Fruit fly (Drosophila melanogaster) whole organism, embryonic: Measurements from ENCODE around the gene CG3546.

Experiments
- Awh ChIP-seq: fragments of 200-800 bp; sonication (Bioruptor generic); IDR thresholded peaks from 2 replicates; pipeline ENCODE4, ENCODE4 v1.3.6; 2022; ENCODE audit warnings: missing biosample characterization, missing genetic modification characterization
- CG10209 ChIP-seq: fragments of 200-800 bp; sonication (Bioruptor generic); optimal IDR thresholded peaks from 3 replicates; lab custom pipeline; 2017; ENCODE audit warnings: missing biosample characterization, mild to moderate bottlenecking, missing genetic modification characterization, missing genetic modification reagents
- CG10959 ChIP-seq: fragments of 200-800 bp; sonication (Bioruptor generic); IDR thresholded peaks from 2 replicates; pipeline ENCODE4 v1.3.6; 2022; ENCODE audit warnings: missing biosample characterization, missing genetic modification characterization
- CG12659 ChIP-seq: fragments of 200-800 bp; sonication (Bioruptor generic); optimal IDR thresholded peaks from 3 replicates; lab custom pipeline; 2017; ENCODE audit warnings: mild to moderate bottlenecking, missing biosample characterization, missing genetic modification reagents, missing genetic modification characterization
- CG12744 ChIP-seq: fragments of 200-800 bp; sonication (Bioruptor generic); optimal IDR thresholded peaks from 2 replicates; lab custom pipeline; 2016; ENCODE audit warnings: missing biosample characterization, missing genetic modification characterization
- CG14050 ChIP-seq: fragments of 200-800 bp; sonication (Bioruptor generic); IDR thresholded peaks from 3 replicates; pipeline ENCODE4 v1.3.6; 2022; ENCODE audit warnings: missing biosample characterization, missing genetic modification characterization
- CG1602 ChIP-seq: fragments of 200-800 bp; sonication (Bioruptor generic); optimal IDR thresholded peaks from 3 replicates; lab custom pipeline; 2016; ENCODE audit warnings: missing biosample characterization, missing genetic modification characterization
- CG1792 ChIP-seq: fragments of 200-800 bp; sonication (Bioruptor generic); optimal IDR thresholded peaks from 2 replicates; lab custom pipeline; 2016; ENCODE audit warnings: missing biosample characterization, missing genetic modification characterization
- CG33557 ChIP-seq: fragments of 200-800 bp; sonication (Bioruptor generic); optimal IDR thresholded peaks from 2 replicates; lab custom pipeline; 2019; ENCODE audit warnings: missing biosample characterization, mild to moderate bottlenecking, missing genetic modification characterization, moderate library complexity
- CG34224 ChIP-seq: fragments of 200-800 bp; sonication (Bioruptor generic); IDR thresholded peaks from 3 replicates; pipeline ENCODE4 v1.3.6; 2022; ENCODE audit warnings: missing biosample characterization, missing genetic modification characterization; ENCODE audit not compliant: partially characterized antibody
- CG42726 ChIP-seq: fragments of 200-800 bp; sonication (Bioruptor generic); IDR thresholded peaks from 2 replicates; pipeline ENCODE4 v1.3.6; 2022; ENCODE audit warnings: missing biosample characterization, missing genetic modification characterization; ENCODE audit not compliant: partially characterized antibody
- CG4730 ChIP-seq: fragments of 200-800 bp; sonication (Bioruptor generic); IDR thresholded peaks from 2 replicates; pipeline ENCODE4 v1.3.6; 2022; ENCODE audit warnings: missing biosample characterization, missing genetic modification characterization
- CG5180 ChIP-seq: fragments of 200-800 bp; sonication (Bioruptor generic); optimal IDR thresholded peaks from 3 replicates; lab custom pipeline; 2017; ENCODE audit warnings: missing biosample characterization, missing genetic modification characterization, mild to moderate bottlenecking, moderate library complexity, missing genetic modification reagents
- CG7357 ChIP-seq: fragments of 200-800 bp; sonication (Bioruptor generic); IDR thresholded peaks from 3 replicates; pipeline ENCODE4 v1.3.6; 2022; ENCODE audit warnings: missing biosample characterization, missing genetic modification characterization
- CG8290 ChIP-seq, 3 experiments: fragments of 200-800 bp; sonication (Bioruptor generic); optimal IDR thresholded peaks; 2 replicates each; lab custom pipeline; 2016 to 2019; ENCODE audit warnings: missing biosample characterization in 3 of 3, missing genetic modification characterization in 3 of 3, mild to moderate bottlenecking in 2 of 3, moderate library complexity in 1 of 3
- D19A ChIP-seq: fragments of 200-800 bp; optimal IDR thresholded peaks from 3 replicates; lab custom pipeline; 2019; ENCODE audit warnings: missing biosample characterization, mild to moderate bottlenecking, missing genetic modification characterization, moderate library complexity
- Dbx ChIP-seq: fragments of 200-800 bp; sonication (Bioruptor generic); IDR thresholded peaks from 3 replicates; pipeline ENCODE4 v1.3.6; 2022; ENCODE audit warnings: missing biosample characterization, missing genetic modification characterization
- Dip2 ChIP-seq: fragments of 200-800 bp; sonication (Bioruptor generic); IDR thresholded peaks from 2 replicates; pipeline ENCODE4 v1.3.6; 2022; ENCODE audit warnings: missing biosample characterization, missing genetic modification characterization
- E2f2 ChIP-seq: fragments of 200-800 bp; sonication (Bioruptor generic); IDR thresholded peaks from 2 replicates; pipeline ENCODE4 v1.3.6; 2022; ENCODE audit warnings: missing biosample characterization, missing genetic modification characterization
- Gug ChIP-seq: fragments of 200-800 bp; sonication (Bioruptor generic); IDR thresholded peaks from 4 replicates; pipeline ENCODE4 v1.3.6; 2022; ENCODE audit warnings: missing biosample characterization, missing genetic modification characterization
- H15 ChIP-seq: fragments of 200-800 bp; sonication (Bioruptor generic); IDR thresholded peaks from 3 replicates; pipeline ENCODE4 v1.3.6; 2022; ENCODE audit warnings: missing biosample characterization, missing genetic modification characterization
- Hr51 ChIP-seq, 2 experiments: fragments of 200-800 bp; sonication (Bioruptor generic); optimal IDR thresholded peaks; 2 replicates in 1 of 2; 3 replicates in 1 of 2; lab custom pipeline; 2016 to 2018; ENCODE audit warnings: missing biosample characterization in 2 of 2, missing genetic modification characterization in 2 of 2, mild to moderate bottlenecking in 1 of 2, moderate library complexity in 1 of 2
- Hr78 ChIP-seq, 2 experiments: fragments of 200-800 bp in 1 of 2; fragments of >200 bp in 1 of 2; sonication (Bioruptor generic) in 1 of 2; optimal IDR thresholded peaks; 2 replicates each; lab custom pipeline; 2017 to 2019; ENCODE audit warnings: missing biosample characterization in 2 of 2, missing genetic modification characterization in 2 of 2, mild to moderate bottlenecking in 1 of 2, moderate library complexity in 1 of 2
- Lim3 ChIP-seq: fragments of 200-800 bp; sonication (Bioruptor generic); IDR thresholded peaks from 2 replicates; pipeline ENCODE4 v1.3.6; 2022; ENCODE audit warnings: missing biosample characterization, missing genetic modification characterization
- Sox102F ChIP-seq: fragments of 200-800 bp; sonication (Bioruptor generic); optimal IDR thresholded peaks from 2 replicates; lab custom pipeline; 2018; ENCODE audit warnings: missing biosample characterization, mild to moderate bottlenecking, missing genetic modification characterization, moderate library complexity
- Vsx1 ChIP-seq: fragments of 200-800 bp; sonication (Bioruptor generic); optimal IDR thresholded peaks from 2 replicates; lab custom pipeline; 2017; ENCODE audit warnings: missing biosample characterization, mild to moderate bottlenecking, missing genetic modification characterization, missing genetic modification reagents
- Xbp1 ChIP-seq: fragments of 200-800 bp; sonication (Bioruptor generic); optimal IDR thresholded peaks from 3 replicates; lab custom pipeline; 2016; ENCODE audit warnings: missing biosample characterization, mild to moderate bottlenecking, missing genetic modification characterization
- az2 ChIP-seq: fragments of 200-800 bp; sonication (Bioruptor generic); optimal IDR thresholded peaks from 3 replicates; lab custom pipeline; 2016; ENCODE audit warnings: missing biosample characterization, missing genetic modification characterization
- bowl ChIP-seq: fragments of 200-800 bp; sonication (Bioruptor generic); IDR thresholded peaks from 2 replicates; pipeline ENCODE4 v1.3.6; 2022; ENCODE audit warnings: missing biosample characterization, missing genetic modification characterization
- chinmo ChIP-seq: fragments of 200-800 bp; sonication (Bioruptor generic); IDR thresholded peaks from 4 replicates; pipeline ENCODE4 v1.3.6; 2022; ENCODE audit warnings: missing biosample characterization, missing genetic modification characterization; ENCODE audit not compliant: partially characterized antibody
- cwo ChIP-seq: fragments of 200-800 bp; sonication (Bioruptor generic); optimal IDR thresholded peaks from 3 replicates; lab custom pipeline; 2017; ENCODE audit warnings: missing biosample characterization, missing genetic modification characterization, mild to moderate bottlenecking, moderate library complexity, missing genetic modification reagents
- gro ChIP-seq: fragments of 200-800 bp; sonication (Bioruptor generic); optimal IDR thresholded peaks from 2 replicates; lab custom pipeline; 2016; ENCODE audit warnings: missing biosample characterization, missing genetic modification characterization
- ken ChIP-seq: fragments of 200-800 bp; sonication (Bioruptor generic); IDR thresholded peaks from 3 replicates; pipeline ENCODE4 v1.3.6; 2022; ENCODE audit warnings: missing biosample characterization, missing genetic modification characterization
- knrl ChIP-seq: fragments of 200-800 bp; sonication (Bioruptor generic); IDR thresholded peaks from 3 replicates; pipeline ENCODE4 v1.3.6; 2022; ENCODE audit warnings: missing biosample characterization, missing genetic modification characterization; ENCODE audit not compliant: partially characterized antibody
- lola ChIP-seq, 3 experiments: fragments of >200 bp in 2 of 3; fragments of 200-800 bp in 1 of 3; sonication (Bioruptor generic) in 1 of 3; optimal IDR thresholded peaks; 2 replicates each; lab custom pipeline; 2017 to 2019; ENCODE audit warnings: missing biosample characterization in 3 of 3, missing genetic modification characterization in 3 of 3, mild to moderate bottlenecking in 1 of 3, moderate library complexity in 1 of 3
- mld ChIP-seq: fragments of 200-800 bp; sonication (Bioruptor generic); IDR thresholded peaks from 3 replicates; pipeline ENCODE4 v1.3.6; 2022; ENCODE audit warnings: missing biosample characterization, missing genetic modification characterization; ENCODE audit not compliant: partially characterized antibody
- onecut ChIP-seq: fragments of 200-800 bp; sonication (Bioruptor generic); IDR thresholded peaks from 2 replicates; pipeline ENCODE4 v1.3.6; 2022; ENCODE audit warnings: missing biosample characterization, missing genetic modification characterization
- otp ChIP-seq: fragments of 200-800 bp; sonication (Bioruptor generic); IDR thresholded peaks from 3 replicates; pipeline ENCODE4, ENCODE4 v1.3.6; 2022; ENCODE audit warnings: missing biosample characterization, missing genetic modification characterization
- p53 ChIP-seq: fragments of 200-800 bp; sonication (Bioruptor generic); optimal IDR thresholded peaks from 2 replicates; lab custom pipeline; 2016; ENCODE audit warnings: missing biosample characterization, missing genetic modification characterization
- pan ChIP-seq, 4 experiments: fragments of >200 bp in 3 of 4; fragments of 200-800 bp in 1 of 4; sonication (Bioruptor generic) in 1 of 4; optimal IDR thresholded peaks in 3 of 4; IDR thresholded peaks in 1 of 4; 2 replicates each; pipeline versions ENCODE4 v1.3.6 to Lab custom; 2017 to 2022; ENCODE audit warnings: missing biosample characterization in 2 of 4, missing genetic modification characterization in 2 of 4, mixed read lengths in 1 of 4
- sima ChIP-seq: fragments of 200-800 bp; sonication (Bioruptor generic); optimal IDR thresholded peaks from 2 replicates; lab custom pipeline; 2016; ENCODE audit warnings: missing biosample characterization, missing genetic modification characterization
- sna ChIP-seq: fragments of 200-800 bp; sonication (Bioruptor generic); IDR thresholded peaks from 2 replicates; pipeline ENCODE4 v1.3.6; 2022; ENCODE audit warnings: missing biosample characterization, missing genetic modification characterization; ENCODE audit not compliant: partially characterized antibody
- sug ChIP-seq: fragments of 200-800 bp; optimal IDR thresholded peaks from 2 replicates; lab custom pipeline; 2019; ENCODE audit warnings: missing biosample characterization, mild to moderate bottlenecking, missing genetic modification characterization, moderate library complexity
- tgo ChIP-seq: fragments of 200-800 bp; sonication (Bioruptor generic); IDR thresholded peaks from 3 replicates; pipeline ENCODE4 v1.3.6; 2022; ENCODE audit warnings: missing biosample characterization, missing genetic modification characterization
- trh ChIP-seq: fragments of 200-800 bp; sonication (Bioruptor generic); optimal IDR thresholded peaks from 2 replicates; lab custom pipeline; 2016; ENCODE audit warnings: missing biosample characterization, missing genetic modification characterization
- wor ChIP-seq: fragments of 200-800 bp; sonication (Bioruptor generic); IDR thresholded peaks from 2 replicates; pipeline ENCODE4 v1.3.6; 2022; ENCODE audit warnings: missing biosample characterization, missing genetic modification characterization
- zen ChIP-seq: fragments of 200-800 bp; sonication (Bioruptor generic); optimal IDR thresholded peaks from 3 replicates; lab custom pipeline; 2018; ENCODE audit warnings: missing biosample characterization, mild to moderate bottlenecking, missing genetic modification characterization, moderate library complexity

Gene CG3546

dm6 chrX:4529909-4530308 lies 28.0 kb upstream of the CG3546 start, which contains the start of gene CG3556 (continued):
- TF ChIP-seq tgo (GFP tag; lab: Robert Waterston, UW) (peak; percentile 38; the same call in 1 of the 3 replicates), CG33557 (no peak), gro (peak; percentile 11), CG14050 (GFP tag; lab: Robert Waterston, UW) (0 out of 3 replicates have a peak, but pooled peaks have one; percentile 12), Hr51 (GFP tag; optimal IDR thresholded peaks at IDR 0.05; lab: Kevin White, UChicago) (peak in 1 of 2 experiments; percentile 28), CG4730 (GFP tag; lab: Robert Waterston, UW) (no peak), CG42726 (GFP tag; lab: Robert Waterston, UW) (peak; percentile 35; the same call in 1 of the 2 replicates), sna (GFP tag; lab: Robert Waterston, UW) (peak; percentile 32; the same call in 1 of the 2 replicates), chinmo (0 out of 4 replicates have a peak, but pooled peaks have one; percentile 31), CG1602 (peak; percentile 27), Awh (GFP tag; lab: Robert Waterston, UW) (0 out of 2 replicates have a peak, but pooled peaks have one; percentile 17), CG7357 (GFP tag; lab: Robert Waterston, UW) (no peak), D19A (tag; lab: Kevin White, UChicago) (no peak), sug (tag; lab: Kevin White, UChicago) (no peak), CG1792 (GFP tag; lab: Kevin White, UChicago) (peak; percentile 30), trh (GFP tag; lab: Kevin White, UChicago) (no peak), CG12659 (peak; percentile 71), pan (optimal IDR thresholded peaks at IDR 0.05; lab: Kevin White, UChicago) (no peak), pan (GFP tag; optimal IDR thresholded peaks at IDR 0.05 in 1 of 2, IDR thresholded peaks at IDR 0.05 in 1 of 2) (peak in 1 of 2 experiments; percentile 55), zen (tag; lab: Kevin White, UChicago) (peak; percentile 31), CG10209 (GFP tag; lab: Kevin White, UChicago) (peak; percentile 23), Dip2 (peak; percentile 32; the same call in 1 of the 2 replicates), ken (GFP tag; lab: Robert Waterston, UW) (peak; percentile 63; the same call in 2 of the 3 replicates), CG12744 (GFP tag; lab: Kevin White, UChicago) (no peak), H15 (peak; percentile 66; the same call in 2 of the 3 replicates), CG10959 (GFP tag; lab: Robert Waterston, UW) (peak; percentile 45; the same call in 1 of the 2 replicates), Vsx1 (no peak), Xbp1 (GFP tag; lab: Kevin White, UChicago) (peak; percentile 40), otp (GFP tag; lab: Robert Waterston, UW) (peak; percentile 58; the same call in 1 of the 3 replicates), Hr78 (GFP tag; optimal IDR thresholded peaks at IDR 0.05; lab: Kevin White, UChicago) (no peak), CG5180 (GFP tag; lab: Kevin White, UChicago) (no peak), E2f2 (peak; percentile 94), Gug (peak; percentile 39; the same call in 1 of the 4 replicates), lola (GFP tag; optimal IDR thresholded peaks at IDR 0.05; lab: Kevin White, UChicago) (no peak), Dbx (GFP tag; lab: Robert Waterston, UW) (peak; percentile 77), p53 (GFP tag; lab: Kevin White, UChicago) (peak; percentile 50), mld (GFP tag; lab: Robert Waterston, UW) (0 out of 3 replicates have a peak, but pooled peaks have one; percentile 32), CG8290 (GFP tag; optimal IDR thresholded peaks at IDR 0.05; lab: Kevin White, UChicago) (peak; percentile 57), CG8290 (tag; optimal IDR thresholded peaks at IDR 0.05; lab: Kevin White, UChicago) (peak in 1 of 2 experiments; percentile 61), bowl (no peak), onecut (GFP tag; lab: Robert Waterston, UW) (peak; percentile 69), sima (GFP tag; lab: Kevin White, UChicago) (no peak), knrl (GFP tag; lab: Robert Waterston, UW) (peak; percentile 58), cwo (GFP tag; lab: Kevin White, UChicago) (no peak), Lim3 (no peak), az2 (GFP tag; lab: Kevin White, UChicago) (peak; percentile 15), Sox102F (no peak), wor (no peak), CG34224 (GFP tag; lab: Robert Waterston, UW) (peak; percentile 65; the same call in 2 of the 3 replicates)
